Worm (Caenorhabditis elegans): Measurements from ENCODE around the gene T13C5.2.
A peak's percentile ranks its signal among the peaks of the same experiment; 100 is the strongest.

T13C5.2 gene

ce11 chrX:6201542-6201941 is 16.7 kb downstream of the T13C5.2 start:
- TF ChIP-seq nhr-21 (tag; optimal IDR thresholded peaks at IDR 0.05), result peak; percentile 80
- TF ChIP-seq ZK546.5 (tag; optimal IDR thresholded peaks at IDR 0.05), result no peak
- peak; percentile 57 for TF ChIP-seq blmp-1 (tag; optimal IDR thresholded peaks at IDR 0.05; ENCODE audit: insufficient read depth)
- TF ChIP-seq sma-9 (GFP tag; optimal IDR thresholded peaks at IDR 0.05), result peak; percentile 66
- no peak for TF ChIP-seq sma-9 (tag; optimal IDR thresholded peaks at IDR 0.05)
- peak; percentile 56 for TF ChIP-seq nhr-25 (tag; optimal IDR thresholded peaks at IDR 0.05)
- TF ChIP-seq mdl-1 (tag; optimal IDR thresholded peaks at IDR 0.05), result peak in 1 of 2 experiments; percentile 30
- TF ChIP-seq lsy-2 (tag; optimal IDR thresholded peaks at IDR 0.05), result peak in 1 of 2 experiments; percentile 57
- no peak for TF ChIP-seq ztf-11 (tag; optimal IDR thresholded peaks at IDR 0.05)
- peak; percentile 32 for TF ChIP-seq fos-1 (tag; optimal IDR thresholded peaks at IDR 0.05)
- peak; percentile 56 for TF ChIP-seq nhr-129 (tag; optimal IDR thresholded peaks at IDR 0.05)
- peak; percentile 1 for TF ChIP-seq crh-2 (tag; optimal IDR thresholded peaks at IDR 0.05)
- peak; percentile 79 for TF ChIP-seq sma-3 (GFP tag; optimal IDR thresholded peaks at IDR 0.05)
- TF ChIP-seq elt-1 (tag; optimal IDR thresholded peaks at IDR 0.05), result no peak
- TF ChIP-seq nhr-6 (tag; optimal IDR thresholded peaks at IDR 0.05), result peak; percentile 0
- peak; percentile 18 for TF ChIP-seq egl-27 (tag; optimal IDR thresholded peaks at IDR 0.05)

ce11 chrX:6202809-6203208 is 18.0 kb downstream of the T13C5.2 start:
- TF ChIP-seq C34F6.9 (tag; optimal IDR thresholded peaks at IDR 0.05) (peak; percentile 8), alr-1 (tag; optimal IDR thresholded peaks at IDR 0.05) (no peak), nhr-23 (tag; optimal IDR thresholded peaks at IDR 0.05) (no peak), F13H6.1 (tag; optimal IDR thresholded peaks at IDR 0.05) (peak; percentile 19), nhr-129 (tag; optimal IDR thresholded peaks at IDR 0.05) (peak; percentile 64), elt-1 (tag; optimal IDR thresholded peaks at IDR 0.05) (no peak), sma-9 (GFP tag; optimal IDR thresholded peaks at IDR 0.05) (no peak), sma-9 (tag; optimal IDR thresholded peaks at IDR 0.05) (no peak), zag-1 (tag; optimal IDR thresholded peaks at IDR 0.05) (no peak), sma-3 (GFP tag; optimal IDR thresholded peaks at IDR 0.05) (no peak), skn-1 (tag; optimal IDR thresholded peaks at IDR 0.05) (no peak), mbf-1 (tag; optimal IDR thresholded peaks at IDR 0.05) (no peak), ztf-4 (tag; optimal IDR thresholded peaks at IDR 0.05) (peak; percentile 27), dmd-4 (tag; optimal IDR thresholded peaks at IDR 0.05) (no peak), nhr-10 (tag; optimal IDR thresholded peaks at IDR 0.05) (no peak), lsy-2 (tag; optimal IDR thresholded peaks at IDR 0.05) (peak in 1 of 2 experiments; percentile 27), unc-39 (tag; optimal IDR thresholded peaks at IDR 0.05) (no peak), nhr-237 (tag; optimal IDR thresholded peaks at IDR 0.05) (no peak), unc-62 (GFP tag; optimal IDR thresholded peaks at IDR 0.05) (no peak), mdl-1 (tag; optimal IDR thresholded peaks at IDR 0.05) (no peak), R02D3.7 (tag; optimal IDR thresholded peaks at IDR 0.05) (no peak), peb-1 (tag; optimal IDR thresholded peaks at IDR 0.05) (no peak), ama-1 (optimal IDR thresholded peaks at IDR 0.05) (no peak)

ce11 chrX:6203315-6203714 is 18.5 kb downstream of the T13C5.2 start:
- TF ChIP-seq lsy-2 (tag; optimal IDR thresholded peaks at IDR 0.05) (no peak), peb-1 (tag; optimal IDR thresholded peaks at IDR 0.05) (no peak), sma-9 (GFP tag; optimal IDR thresholded peaks at IDR 0.05) (peak; percentile 21), sma-9 (tag; optimal IDR thresholded peaks at IDR 0.05) (no peak)

ce11 chrX:6204696-6205232 is 20.0 kb downstream of the T13C5.2 start, which contains the start of gene bca-1:
TSS of gene bca-1 (minus strand) at chrX:6204746.
- TF ChIP-seq elt-3 (tag; optimal IDR thresholded peaks at IDR 0.05) (no peak), nhr-10 (tag; optimal IDR thresholded peaks at IDR 0.05) (no peak), lsy-2 (tag; optimal IDR thresholded peaks at IDR 0.05) (peak in 1 of 2 experiments; percentile 48), Y55F3AM.14 (GFP tag; optimal IDR thresholded peaks at IDR 0.05) (no peak), nhr-77 (tag; optimal IDR thresholded peaks at IDR 0.05) (no peak), nhr-237 (tag; optimal IDR thresholded peaks at IDR 0.05) (no peak), elt-1 (tag; optimal IDR thresholded peaks at IDR 0.05) (no peak), aly-2 (tag; optimal IDR thresholded peaks at IDR 0.05) (no peak), alr-1 (tag; optimal IDR thresholded peaks at IDR 0.05) (no peak), ama-1 (optimal IDR thresholded peaks at IDR 0.05) (peak; percentile 12), nhr-21 (tag; optimal IDR thresholded peaks at IDR 0.05) (peak; percentile 27), nhr-129 (tag; optimal IDR thresholded peaks at IDR 0.05) (peak; percentile 79), zag-1 (tag; optimal IDR thresholded peaks at IDR 0.05) (no peak), unc-39 (tag; optimal IDR thresholded peaks at IDR 0.05) (no peak), fos-1 (tag; optimal IDR thresholded peaks at IDR 0.05) (peak; percentile 31), lin-39 (tag; optimal IDR thresholded peaks at IDR 0.05) (no peak), sma-3 (GFP tag; optimal IDR thresholded peaks at IDR 0.05) (no peak), ceh-82 (tag; optimal IDR thresholded peaks at IDR 0.05) (no peak), mdl-1 (tag; optimal IDR thresholded peaks at IDR 0.05) (no peak), nhr-11 (tag; optimal IDR thresholded peaks at IDR 0.05) (no peak), ZK546.5 (tag; optimal IDR thresholded peaks at IDR 0.05) (no peak), sem-4 (tag; optimal IDR thresholded peaks at IDR 0.05) (no peak), egl-27 (tag; optimal IDR thresholded peaks at IDR 0.05) (no peak), ztf-11 (tag; optimal IDR thresholded peaks at IDR 0.05) (no peak), sma-9 (GFP tag; optimal IDR thresholded peaks at IDR 0.05) (peak; percentile 80), sma-9 (tag; optimal IDR thresholded peaks at IDR 0.05) (no peak), ztf-4 (tag; optimal IDR thresholded peaks at IDR 0.05) (no peak), mab-5 (tag; optimal IDR thresholded peaks at IDR 0.05) (no peak), peb-1 (tag; optimal IDR thresholded peaks at IDR 0.05) (no peak), nhr-12 (tag; optimal IDR thresholded peaks at IDR 0.05) (no peak), snpc-4 (tag; optimal IDR thresholded peaks at IDR 0.05) (no peak), dmd-4 (tag; optimal IDR thresholded peaks at IDR 0.05) (no peak), blmp-1 (tag; optimal IDR thresholded peaks at IDR 0.05; ENCODE audit: insufficient read depth) (peak; percentile 88), ztf-1 (GFP tag; conservative IDR thresholded peaks at IDR 0.05) (no peak), mbf-1 (tag; optimal IDR thresholded peaks at IDR 0.05) (no peak), R02D3.7 (tag; optimal IDR thresholded peaks at IDR 0.05) (no peak)
